Worm (Caenorhabditis elegans) whole organism, L4/young adult: ENCODE data around the gene T28A8.3.

Source experiments
- dao-5 ChIP-seq: sonication (generic microtip); optimal IDR thresholded peaks from 2 replicates; lab custom pipeline; 2016; ENCODE audit warnings: missing genotype, missing genetic modification characterization, moderate library complexity, missing compliant biosample characterization
- him-1 ChIP-seq: sonication (generic microtip); optimal IDR thresholded peaks from 2 replicates; lab custom pipeline; 2016; ENCODE audit warnings: missing genotype, missing genetic modification reagents, missing genetic modification characterization, missing compliant biosample characterization

- TF ChIP-seq him-1 (no peak), dao-5 (tag; lab: Kevin White, UChicago) (no peak)
These were observed 40.7 kb downstream of the T28A8.3 start, which contains the start of gene Y76A2B.4 for ce11 chrIII:13546537-13546936.
